Fruit fly (Drosophila melanogaster): Measurements from ENCODE around the gene CG13609.

Gene CG13609

dm6 chr3R:24272775-24273290 is 46.0 kb downstream of the CG13609 start, which contains the start of gene Orct2 (continued):
- 0 out of 2 replicates have a peak, but pooled peaks have one; percentile 15 for TF ChIP-seq CG11294 (GFP tag; IDR thresholded peaks at IDR 0.05)
- TF ChIP-seq CG1621 (tag; optimal IDR thresholded peaks at IDR 0.05) = peak; percentile 41
- peak; percentile 51; the same call in 1 of the 3 replicates for TF ChIP-seq CG8119 (GFP tag; IDR thresholded peaks at IDR 0.05)
- TF ChIP-seq CG6854 (GFP tag; optimal IDR thresholded peaks at IDR 0.05) = peak; percentile 52
- TF ChIP-seq Hr39 (GFP tag; optimal IDR thresholded peaks at IDR 0.05) = no peak
- TF ChIP-seq ss (GFP tag; optimal IDR thresholded peaks at IDR 0.05) = peak; percentile 24 to 33
- TF ChIP-seq Gug (GFP tag; IDR thresholded peaks at IDR 0.05) = no peak
- no peak for TF ChIP-seq fd85E (GFP tag; optimal IDR thresholded peaks at IDR 0.05)
- peak; percentile 10 for TF ChIP-seq spab (GFP tag; optimal IDR thresholded peaks at IDR 0.05)
- no peak for TF ChIP-seq Hr38 (GFP tag; optimal IDR thresholded peaks at IDR 0.05)
- no peak for TF ChIP-seq achi (GFP tag; optimal IDR thresholded peaks at IDR 0.05)
- no peak for TF ChIP-seq CG6792 (GFP tag; optimal IDR thresholded peaks at IDR 0.05)
- TF ChIP-seq CG3919 (GFP tag; optimal IDR thresholded peaks at IDR 0.05) = peak; percentile 38
- TF ChIP-seq CG11902 (GFP tag; optimal IDR thresholded peaks at IDR 0.05) = no peak
- TF ChIP-seq dac (GFP tag; optimal IDR thresholded peaks at IDR 0.05) = no peak
- no peak for TF ChIP-seq topi (GFP tag; optimal IDR thresholded peaks at IDR 0.05)
- TF ChIP-seq Eip93F (GFP tag; optimal IDR thresholded peaks at IDR 0.05) = no peak
- no peak for TF ChIP-seq lz (GFP tag; optimal IDR thresholded peaks at IDR 0.05)
- peak; percentile 4 for TF ChIP-seq CG9139 (GFP tag; optimal IDR thresholded peaks at IDR 0.05)
- peak; percentile 2 for TF ChIP-seq CG10669 (GFP tag; optimal IDR thresholded peaks at IDR 0.05)
- TF ChIP-seq salr (GFP tag; optimal IDR thresholded peaks at IDR 0.05) = no peak
- TF ChIP-seq esn (GFP tag; optimal IDR thresholded peaks at IDR 0.05) = no peak
- peak; percentile 25; the same call in 1 of the 3 replicates for TF ChIP-seq CG6163 (GFP tag; IDR thresholded peaks at IDR 0.05)
- no peak for TF ChIP-seq Sox15 (GFP tag; optimal IDR thresholded peaks at IDR 0.05)
- TF ChIP-seq CG10631 (GFP tag; optimal IDR thresholded peaks at IDR 0.05) = no peak
- no peak for TF ChIP-seq CG8319 (GFP tag; optimal IDR thresholded peaks at IDR 0.05)
- TF ChIP-seq pdm3 (GFP tag; optimal IDR thresholded peaks at IDR 0.05) = no peak
- peak; percentile 39 for TF ChIP-seq CG6808 (GFP tag; optimal IDR thresholded peaks at IDR 0.05)
- TF ChIP-seq Smox (GFP tag; optimal IDR thresholded peaks at IDR 0.05) = no peak
- TF ChIP-seq CG32006 (GFP tag; optimal IDR thresholded peaks at IDR 0.05) = peak; percentile 3
- TF ChIP-seq fd59A (GFP tag; optimal IDR thresholded peaks at IDR 0.05) = no peak
- TF ChIP-seq CG15336 (GFP tag; IDR thresholded peaks at IDR 0.05) = peak; percentile 25; the same call in 1 of the 2 replicates

dm6 chr3R:24274212-24274611 is 47.4 kb downstream of the CG13609 start:
- TF ChIP-seq dsx (GFP tag; optimal IDR thresholded peaks at IDR 0.05; ENCODE audit: poor library complexity, severe bottlenecking) (no peak), CG6276 (GFP tag; optimal IDR thresholded peaks at IDR 0.05) (no peak), svp (GFP tag) (no peak), pdm3 (GFP tag; optimal IDR thresholded peaks at IDR 0.05) (no peak), CG10669 (GFP tag; optimal IDR thresholded peaks at IDR 0.05) (no peak), esn (GFP tag; optimal IDR thresholded peaks at IDR 0.05) (no peak), CG6808 (GFP tag; optimal IDR thresholded peaks at IDR 0.05) (no peak), vri (GFP tag; optimal IDR thresholded peaks at IDR 0.05) (no peak), CG34406 (GFP tag; optimal IDR thresholded peaks at IDR 0.05) (no peak), CG8319 (GFP tag; optimal IDR thresholded peaks at IDR 0.05) (no peak), acj6 (GFP tag; optimal IDR thresholded peaks at IDR 0.05) (no peak), CG6163 (GFP tag; IDR thresholded peaks at IDR 0.05) (no peak), CG10631 (GFP tag; optimal IDR thresholded peaks at IDR 0.05) (no peak), cyc (GFP tag; optimal IDR thresholded peaks at IDR 0.05) (no peak), eg (GFP tag; IDR thresholded peaks at IDR 0.05) (no peak), fd85E (GFP tag; optimal IDR thresholded peaks at IDR 0.05) (no peak), CG9139 (GFP tag; optimal IDR thresholded peaks at IDR 0.05) (no peak), Gug (GFP tag; IDR thresholded peaks at IDR 0.05) (no peak)

Data from whole organism, prepupa.